Worm (Caenorhabditis elegans) whole organism, late embryonic: ENCODE results near the gene F36H5.13.
"Not testable (repeated sequence)": the region's sequence is repeated elsewhere in the genome, so short reads cannot be mapped to it uniquely, and the experiment has no call there.

Experiments used
- C38D4.7 ChIP-seq: fragments of 200-800 bp; sonication (Bioruptor generic); optimal IDR thresholded peaks from 2 replicates; lab custom pipeline; 2018; ENCODE audit warnings: mild to moderate bottlenecking, missing genetic modification characterization, moderate library complexity, missing compliant biosample characterization
- F13H6.1 ChIP-seq: sonication (generic microtip); optimal IDR thresholded peaks from 2 replicates; lab custom pipeline; 2016; ENCODE audit warnings: missing genetic modification characterization, missing compliant biosample characterization
- K02D7.2 ChIP-seq: sonication (generic microtip); optimal IDR thresholded peaks from 2 replicates; lab custom pipeline; 2017; ENCODE audit warnings: mild to moderate bottlenecking, missing genetic modification characterization, missing compliant biosample characterization
- K09A11.1 ChIP-seq: sonication (generic microtip); optimal IDR thresholded peaks from 2 replicates; lab custom pipeline; 2017; ENCODE audit warnings: antibody characterized with exemption, mild to moderate bottlenecking, missing genetic modification characterization, missing compliant biosample characterization; ENCODE audit not compliant: insufficient read depth
- T23F11.4 ChIP-seq: fragments of 200-800 bp; sonication (Bioruptor generic); optimal IDR thresholded peaks from 2 replicates; lab custom pipeline; 2018; ENCODE audit warnings: mild to moderate bottlenecking, missing genetic modification characterization, missing compliant biosample characterization
- ceh-18 ChIP-seq: sonication (generic microtip); optimal IDR thresholded peaks from 2 replicates; lab custom pipeline; 2016; ENCODE audit warnings: missing genetic modification characterization, missing compliant biosample characterization
- ceh-30 ChIP-seq: fragments of 150-350 bp; optimal IDR thresholded peaks from 2 replicates; lab custom pipeline; 2014; ENCODE audit warnings: missing biosample characterization, missing genetic modification characterization
- ceh-31 ChIP-seq: sonication (generic microtip); optimal IDR thresholded peaks from 2 replicates; lab custom pipeline; 2016; ENCODE audit warnings: missing genetic modification characterization, missing compliant biosample characterization
- ceh-45 ChIP-seq: fragments of 200-800 bp; sonication (Bioruptor generic); IDR thresholded peaks from 2 replicates; pipeline ENCODE4 v1.3.6; 2022; ENCODE audit warnings: missing genetic modification reagents, missing genetic modification characterization, missing compliant biosample characterization
- ceh-48 ChIP-seq: sonication (generic microtip); optimal IDR thresholded peaks from 2 replicates; lab custom pipeline; 2016; ENCODE audit warnings: missing genetic modification characterization, inconsistent platforms, missing compliant biosample characterization
- ceh-6 ChIP-seq: fragments of 200-800 bp; sonication (Bioruptor generic); optimal IDR thresholded peaks from 2 replicates; lab custom pipeline; 2018; ENCODE audit warnings: mild to moderate bottlenecking, missing genetic modification characterization, missing compliant biosample characterization
- ceh-9 ChIP-seq: sonication (generic microtip); optimal IDR thresholded peaks from 2 replicates; lab custom pipeline; 2016; ENCODE audit warnings: mild to moderate bottlenecking, missing genetic modification characterization, inconsistent platforms, missing compliant biosample characterization
- che-1 ChIP-seq: sonication (generic microtip); optimal IDR thresholded peaks from 2 replicates; lab custom pipeline; 2016; ENCODE audit warnings: mild to moderate bottlenecking, missing genetic modification characterization, missing compliant biosample characterization
- dve-1 ChIP-seq: sonication (generic microtip); optimal IDR thresholded peaks from 2 replicates; lab custom pipeline; 2017; ENCODE audit warnings: antibody characterized with exemption, mild to moderate bottlenecking, missing genetic modification characterization, missing compliant biosample characterization
- elt-2 ChIP-seq: sonication (generic microtip); optimal IDR thresholded peaks from 2 replicates; lab custom pipeline; 2016; ENCODE audit warnings: missing genetic modification reagents, missing genetic modification characterization, missing compliant biosample characterization
- ets-4 ChIP-seq: sonication (generic microtip); optimal IDR thresholded peaks from 2 replicates; lab custom pipeline; 2016; ENCODE audit warnings: missing genetic modification characterization, missing compliant biosample characterization
- eyg-1 ChIP-seq: sonication (generic microtip); optimal IDR thresholded peaks from 2 replicates; lab custom pipeline; 2016; ENCODE audit warnings: missing genotype, missing genetic modification characterization, missing compliant biosample characterization
- gmeb-2 ChIP-seq: sonication (generic microtip); optimal IDR thresholded peaks from 2 replicates; lab custom pipeline; 2016; ENCODE audit warnings: missing genetic modification characterization, inconsistent platforms, missing compliant biosample characterization
- hlh-30 ChIP-seq: sonication (generic microtip); optimal IDR thresholded peaks from 2 replicates; lab custom pipeline; 2017; ENCODE audit warnings: antibody characterized with exemption, missing genetic modification characterization, missing compliant biosample characterization; ENCODE audit not compliant: insufficient read depth
- hlh-6 ChIP-seq: sonication (generic microtip); optimal IDR thresholded peaks from 2 replicates; lab custom pipeline; 2016; ENCODE audit warnings: missing genotype, missing genetic modification characterization, missing compliant biosample characterization
- hlh-8 ChIP-seq: sonication (generic microtip); optimal IDR thresholded peaks from 2 replicates; lab custom pipeline; 2016; ENCODE audit warnings: missing genotype, missing genetic modification characterization, missing compliant biosample characterization
- lim-6 ChIP-seq: sonication (generic microtip); optimal IDR thresholded peaks from 2 replicates; lab custom pipeline; 2016; ENCODE audit warnings: missing genetic modification characterization, missing compliant biosample characterization
- lin-11 ChIP-seq: fragments of 200-800 bp; sonication (Bioruptor generic); optimal IDR thresholded peaks from 2 replicates; lab custom pipeline; 2018; ENCODE audit warnings: mild to moderate bottlenecking, missing genetic modification characterization, missing compliant biosample characterization
- madf-2 ChIP-seq: sonication (generic microtip); optimal IDR thresholded peaks from 2 replicates; lab custom pipeline; 2017; ENCODE audit warnings: missing genetic modification characterization, missing compliant biosample characterization
- mec-3 ChIP-seq: sonication (generic microtip); optimal IDR thresholded peaks from 2 replicates; lab custom pipeline; 2016; ENCODE audit warnings: borderline replicate concordance, missing genetic modification characterization, missing compliant biosample characterization
- nhr-11 ChIP-seq: fragments of 150-350 bp; optimal IDR thresholded peaks from 2 replicates; lab custom pipeline; 2014; ENCODE audit warnings: missing biosample characterization, missing genetic modification characterization
- npax-4 ChIP-seq: sonication (generic microtip); optimal IDR thresholded peaks from 2 replicates; lab custom pipeline; 2016; ENCODE audit warnings: missing genetic modification characterization, missing compliant biosample characterization
- pat-9 ChIP-seq: fragments of 200-800 bp; sonication (Bioruptor generic); optimal IDR thresholded peaks from 2 replicates; lab custom pipeline; 2018; ENCODE audit warnings: mild to moderate bottlenecking, missing genetic modification characterization, moderate library complexity, missing compliant biosample characterization
- pax-1 ChIP-seq: fragments of 150-350 bp; optimal IDR thresholded peaks from 2 replicates; lab custom pipeline; 2014; ENCODE audit warnings: missing biosample characterization, missing genetic modification characterization
- pha-2 ChIP-seq: sonication (generic microtip); optimal IDR thresholded peaks from 2 replicates; lab custom pipeline; 2017; ENCODE audit warnings: mild to moderate bottlenecking, missing genetic modification characterization, missing compliant biosample characterization
- pqm-1 ChIP-seq: sonication (generic microtip); optimal IDR thresholded peaks from 2 replicates; lab custom pipeline; 2016; ENCODE audit warnings: missing genetic modification characterization, missing compliant biosample characterization
- rnt-1 ChIP-seq: sonication (generic microtip); optimal IDR thresholded peaks from 2 replicates; lab custom pipeline; 2016; ENCODE audit warnings: missing genetic modification characterization, missing compliant biosample characterization
- sox-4 ChIP-seq: sonication (generic microtip); optimal IDR thresholded peaks from 2 replicates; lab custom pipeline; 2017; ENCODE audit warnings: mild to moderate bottlenecking, missing genetic modification characterization, inconsistent platforms, missing compliant biosample characterization
- tbx-7 ChIP-seq: sonication (generic microtip); optimal IDR thresholded peaks from 2 replicates; lab custom pipeline; 2016; ENCODE audit warnings: missing genotype, missing genetic modification characterization, missing compliant biosample characterization
- ttx-3 ChIP-seq: sonication (generic microtip); optimal IDR thresholded peaks from 2 replicates; lab custom pipeline; 2016; ENCODE audit warnings: missing genetic modification reagents, missing genetic modification characterization, missing compliant biosample characterization
- unc-3 ChIP-seq, 2 experiments: fragments of 200-800 bp in 1 of 2; sonication (Bioruptor generic) in 1 of 2; sonication (generic microtip) in 1 of 2; conservative IDR thresholded peaks in 1 of 2; optimal IDR thresholded peaks in 1 of 2; 2 replicates each; pipeline versions ENCODE4 v1.3.6 to Lab custom; 2016 to 2022; ENCODE audit warnings: missing compliant biosample characterization in 2 of 2, missing genetic modification characterization in 2 of 2, missing genetic modification reagents in 1 of 2
- unc-42 ChIP-seq: sonication (generic microtip); optimal IDR thresholded peaks from 2 replicates; lab custom pipeline; 2016; ENCODE audit warnings: missing genotype, missing genetic modification characterization, missing compliant biosample characterization
- ztf-16 ChIP-seq: sonication (generic microtip); optimal IDR thresholded peaks from 2 replicates; lab custom pipeline; 2017; ENCODE audit warnings: missing genetic modification characterization, missing compliant biosample characterization

Gene F36H5.13

ce11 chrII:1784799-1785198, 34.5 kb upstream of the F36H5.13 start, which contains the start of gene C08F1.11:
Gene C08F1.11, minus strand, starts transcription at chrII:1784899.
- no peak for TF ChIP-seq pat-9
- no peak for TF ChIP-seq gmeb-2
- no peak for TF ChIP-seq unc-42 (tag; lab: Kevin White, UChicago)
- TF ChIP-seq pax-1 (tag; lab: Kevin White, UChicago): no peak
- TF ChIP-seq eyg-1 (tag; lab: Kevin White, UChicago): no peak
- TF ChIP-seq ets-4 (tag; lab: Kevin White, UChicago): no peak
- no peak for TF ChIP-seq pqm-1 (tag; lab: Kevin White, UChicago)
- no peak for TF ChIP-seq ceh-48 (tag; lab: Kevin White, UChicago)
- TF ChIP-seq sox-4 (tag; lab: Kevin White, UChicago): no peak
- TF ChIP-seq ceh-45 (GFP tag; lab: Robert Waterston, UW): no peak

DNA sequence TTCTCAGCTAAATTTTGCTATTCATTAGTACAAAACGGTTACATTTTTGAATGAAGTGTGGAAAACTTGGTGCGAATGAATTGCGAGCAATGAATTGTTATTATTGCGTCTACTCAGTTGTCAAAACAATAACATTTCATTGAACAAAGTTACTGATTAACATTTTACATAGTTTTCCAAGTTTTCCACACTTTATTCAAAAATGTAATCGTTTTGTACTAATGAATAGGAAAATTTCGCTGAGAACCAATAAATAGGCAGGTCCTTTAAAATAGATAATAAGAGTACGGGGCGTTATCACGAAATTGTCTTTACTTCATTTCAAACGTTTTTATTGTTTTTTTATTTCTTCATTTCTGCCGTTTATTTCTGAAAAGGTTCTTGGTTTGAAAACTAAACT, 32.2 kb upstream of the F36H5.13 start, which contains the start of gene math-4:
Gene math-4 (minus strand): TSS at position 101 of the 400 bp plus-strand sequence.
- TF ChIP-seq T23F11.4 (GFP tag; lab: Kevin White, UChicago) (no peak), ets-4 (tag; lab: Kevin White, UChicago) (no peak)

DNA sequence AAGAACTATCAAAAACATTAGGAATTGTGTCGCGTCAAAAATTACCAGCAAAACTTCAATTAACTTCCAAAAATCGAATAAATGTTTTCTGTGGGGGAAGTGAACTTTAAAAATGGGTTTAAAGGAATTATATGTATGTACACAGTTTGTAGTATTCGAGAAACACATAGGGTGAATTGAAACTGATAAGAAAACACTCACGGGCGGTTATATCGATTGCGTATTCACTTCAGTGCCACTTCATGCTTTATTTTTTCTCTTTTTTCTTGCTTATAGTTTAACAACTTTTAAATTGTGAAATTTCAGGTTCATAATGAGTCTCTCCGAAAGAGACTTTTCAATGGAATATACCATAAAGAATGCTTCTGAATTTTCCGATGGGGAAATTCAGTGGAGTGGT, 24.9 kb upstream of the F36H5.13 start, which contains the start of gene F36H5.14:
Gene F36H5.14 (plus strand): TSS at position 301 of the 400 bp plus-strand sequence.
- not testable (repeated sequence) for TF ChIP-seq unc-3 (GFP tag; conservative IDR thresholded peaks at IDR 0.05; lab: Robert Waterston, UW); unc-3 (tag; optimal IDR thresholded peaks at IDR 0.05; lab: Kevin White, UChicago); T23F11.4 (GFP tag; lab: Kevin White, UChicago); pqm-1 (tag; lab: Kevin White, UChicago)

- TF ChIP-seq ceh-9 (tag; lab: Kevin White, UChicago) (no peak), ztf-16 (no peak), unc-42 (tag; lab: Kevin White, UChicago) (no peak), K09A11.1 (tag; lab: Kevin White, UChicago) (no peak), hlh-6 (no peak), K02D7.2 (tag; lab: Kevin White, UChicago) (no peak), F13H6.1 (tag; lab: Kevin White, UChicago) (no peak), ttx-3 (no peak), ceh-45 (GFP tag; lab: Robert Waterston, UW) (no peak), ceh-18 (no peak), pha-2 (tag; lab: Kevin White, UChicago) (no peak), ceh-6 (GFP tag; lab: Kevin White, UChicago) (no peak), lin-11 (tag; lab: Kevin White, UChicago) (no peak), dve-1 (tag; lab: Kevin White, UChicago) (no peak), nhr-11 (tag; lab: Kevin White, UChicago) (no peak), pax-1 (tag; lab: Kevin White, UChicago) (no peak), hlh-8 (tag; lab: Kevin White, UChicago) (no peak), ceh-31 (tag; lab: Kevin White, UChicago) (no peak), hlh-30 (tag; lab: Kevin White, UChicago) (no peak), eyg-1 (tag; lab: Kevin White, UChicago) (no peak)
Observed at ce11 chrII:1771785-1772184, 21.5 kb upstream of the F36H5.13 start, which contains the start of gene math-3. Gene math-3, plus strand, starts transcription at chrII:1772085.

ce11 chrII:1771347-1771746, 21.0 kb upstream of the F36H5.13 start, which contains the start of gene math-26:
Gene math-26, plus strand, starts transcription at chrII:1771647.
- TF ChIP-seq sox-4 (tag; lab: Kevin White, UChicago); elt-2; madf-2: not testable (repeated sequence)

- TF ChIP-seq lim-6 (tag; lab: Kevin White, UChicago): no peak
- no peak for TF ChIP-seq npax-4 (tag; lab: Kevin White, UChicago)
- TF ChIP-seq ceh-31 (tag; lab: Kevin White, UChicago): no peak
- TF ChIP-seq che-1: no peak
- no peak for TF ChIP-seq ceh-18
- no peak for TF ChIP-seq C38D4.7 (GFP tag; lab: Kevin White, UChicago)
- TF ChIP-seq ceh-30 (tag; lab: Kevin White, UChicago): no peak
- TF ChIP-seq mec-3 (tag; lab: Kevin White, UChicago): no peak
- TF ChIP-seq rnt-1: no peak
- TF ChIP-seq ceh-9 (tag; lab: Kevin White, UChicago): no peak
- no peak for TF ChIP-seq tbx-7 (tag; lab: Kevin White, UChicago)
- TF ChIP-seq, all 69 proteins: peak for 0
Observed at ce11 chrII:1766715-1767114, 16.4 kb upstream of the F36H5.13 start.
